Fruit fly (Drosophila melanogaster) whole organism, embryonic: Measurements from ENCODE around the gene Csas.

Source experiments
- Asciz ChIP-seq: fragments of 200-800 bp; sonication (Bioruptor generic); optimal IDR thresholded peaks from 2 replicates; lab custom pipeline; 2017; ENCODE audit warnings: missing biosample characterization, mild to moderate bottlenecking, missing genetic modification characterization, missing genetic modification reagents
- CG1024 ChIP-seq: fragments of 200-800 bp; sonication (Bioruptor generic); IDR thresholded peaks from 2 replicates; pipeline ENCODE4 v1.3.6; 2022; ENCODE audit warnings: missing biosample characterization, missing genetic modification characterization
- CG10462 ChIP-seq: fragments of 200-800 bp; sonication (Bioruptor generic); optimal IDR thresholded peaks from 2 replicates; lab custom pipeline; 2016; ENCODE audit warnings: missing biosample characterization, missing genetic modification characterization
- CG11723 ChIP-seq: fragments of 200-800 bp; sonication (Bioruptor generic); optimal IDR thresholded peaks from 2 replicates; lab custom pipeline; 2017; ENCODE audit warnings: missing biosample characterization, mild to moderate bottlenecking, missing genetic modification characterization
- CG12155 ChIP-seq: fragments of 200-800 bp; sonication (Bioruptor generic); optimal IDR thresholded peaks from 3 replicates; lab custom pipeline; 2016; ENCODE audit warnings: missing biosample characterization, missing genetic modification characterization
- CG13287 ChIP-seq: fragments of 200-800 bp; sonication (Bioruptor generic); IDR thresholded peaks from 2 replicates; pipeline ENCODE4 v1.3.6; 2022; ENCODE audit warnings: missing biosample characterization, missing genetic modification characterization; ENCODE audit not compliant: partially characterized antibody
- CG14014 ChIP-seq: fragments of 200-800 bp; sonication (Bioruptor generic); IDR thresholded peaks from 2 replicates; pipeline ENCODE4 v1.3.6; 2022; ENCODE audit warnings: missing biosample characterization, missing genetic modification characterization
- CG14710 ChIP-seq: fragments of 200-800 bp; sonication (Bioruptor generic); optimal IDR thresholded peaks from 3 replicates; lab custom pipeline; 2019; ENCODE audit warnings: missing biosample characterization, mild to moderate bottlenecking, missing genetic modification characterization, moderate library complexity
- CG15011 ChIP-seq: fragments of 200-800 bp; sonication (Bioruptor generic); optimal IDR thresholded peaks from 3 replicates; lab custom pipeline; 2018; ENCODE audit warnings: missing biosample characterization, mild to moderate bottlenecking, missing genetic modification characterization
- CG15073 ChIP-seq: fragments of 200-800 bp; sonication (Bioruptor generic); optimal IDR thresholded peaks from 2 replicates; lab custom pipeline; 2016; ENCODE audit warnings: missing biosample characterization, missing genetic modification characterization
- CG15479 ChIP-seq: fragments of 200-800 bp; sonication (Bioruptor generic); optimal IDR thresholded peaks from 3 replicates; lab custom pipeline; 2019; ENCODE audit warnings: missing biosample characterization, mild to moderate bottlenecking, missing genetic modification characterization, moderate library complexity
- CG15601 ChIP-seq: fragments of 200-800 bp; sonication (Bioruptor generic); optimal IDR thresholded peaks from 3 replicates; lab custom pipeline; 2019; ENCODE audit warnings: missing biosample characterization, mild to moderate bottlenecking, missing genetic modification characterization, moderate library complexity
- CG17829 ChIP-seq: fragments of 200-800 bp; optimal IDR thresholded peaks from 2 replicates; lab custom pipeline; 2019; ENCODE audit warnings: missing biosample characterization, mild to moderate bottlenecking, missing genetic modification characterization, moderate library complexity
- CG30020 ChIP-seq: fragments of 200-800 bp; optimal IDR thresholded peaks from 2 replicates; lab custom pipeline; 2019; ENCODE audit warnings: missing biosample characterization, mild to moderate bottlenecking, missing genetic modification characterization, moderate library complexity
- CG3995 ChIP-seq: fragments of 200-800 bp; sonication (Bioruptor generic); optimal IDR thresholded peaks from 3 replicates; lab custom pipeline; 2016; ENCODE audit warnings: missing biosample characterization, missing genetic modification characterization
- CG4617 ChIP-seq: fragments of 200-800 bp; sonication (Bioruptor generic); optimal IDR thresholded peaks from 3 replicates; lab custom pipeline; 2016; ENCODE audit warnings: missing biosample characterization, missing genetic modification characterization, borderline replicate concordance
- CG7987 ChIP-seq: fragments of 200-800 bp; sonication (Bioruptor generic); optimal IDR thresholded peaks from 2 replicates; lab custom pipeline; 2018; ENCODE audit warnings: missing biosample characterization, mild to moderate bottlenecking, missing genetic modification characterization, moderate library complexity
- CTCF ChIP-seq: fragments of 200-800 bp; sonication (Bioruptor generic); optimal IDR thresholded peaks from 2 replicates; lab custom pipeline; 2017; ENCODE audit warnings: missing biosample characterization, mild to moderate bottlenecking, missing genetic modification characterization, moderate library complexity
- Chrac-16 ChIP-seq: fragments of 200-800 bp; sonication (Bioruptor generic); optimal IDR thresholded peaks from 3 replicates; lab custom pipeline; 2016; ENCODE audit warnings: missing biosample characterization, missing genetic modification characterization
- HLH4C ChIP-seq: fragments of 200-800 bp; sonication (Bioruptor generic); IDR thresholded peaks from 3 replicates; pipeline ENCODE4 v1.3.6; 2022; ENCODE audit warnings: missing biosample characterization, missing genetic modification characterization; ENCODE audit not compliant: partially characterized antibody
- HmgZ ChIP-seq: fragments of 200-800 bp; sonication (Bioruptor generic); optimal IDR thresholded peaks from 2 replicates; lab custom pipeline; 2018; ENCODE audit warnings: missing biosample characterization, mild to moderate bottlenecking, missing genetic modification characterization
- Lhr ChIP-seq: fragments of 200-800 bp; sonication (Bioruptor generic); optimal IDR thresholded peaks from 3 replicates; lab custom pipeline; 2017; ENCODE audit warnings: mild to moderate bottlenecking, missing biosample characterization, missing genetic modification reagents, missing genetic modification characterization
- Max ChIP-seq: fragments of 200-800 bp; sonication (Bioruptor generic); optimal IDR thresholded peaks from 2 replicates; lab custom pipeline; 2016; ENCODE audit warnings: missing biosample characterization, mild to moderate bottlenecking, missing genetic modification characterization
- Med ChIP-seq: fragments of 200-800 bp; sonication (Bioruptor generic); peaks from one replicate; lab custom pipeline; 2016; ENCODE audit warnings: missing biosample characterization, missing genetic modification characterization, mild to moderate bottlenecking, inconsistent platforms, moderate library complexity
- Meics ChIP-seq: fragments of 200-800 bp; sonication (Bioruptor generic); optimal IDR thresholded peaks from 2 replicates; lab custom pipeline; 2017; ENCODE audit warnings: missing biosample characterization, mild to moderate bottlenecking, missing genetic modification characterization
- Scr ChIP-seq: fragments of 200-800 bp; sonication (Bioruptor generic); IDR thresholded peaks from 2 replicates; pipeline ENCODE4 v1.3.6; 2022; ENCODE audit warnings: missing biosample characterization, missing genetic modification characterization; ENCODE audit not compliant: partially characterized antibody
- TFAM ChIP-seq: fragments of 200-800 bp; sonication (Bioruptor generic); optimal IDR thresholded peaks from 2 replicates; lab custom pipeline; 2017; ENCODE audit warnings: missing biosample characterization, missing genetic modification characterization, inconsistent platforms
- Vsx1 ChIP-seq: fragments of 200-800 bp; sonication (Bioruptor generic); optimal IDR thresholded peaks from 2 replicates; lab custom pipeline; 2017; ENCODE audit warnings: missing biosample characterization, mild to moderate bottlenecking, missing genetic modification characterization, missing genetic modification reagents
- amos ChIP-seq: fragments of 200-800 bp; sonication (Bioruptor generic); IDR thresholded peaks from 2 replicates; pipeline ENCODE4 v1.3.6; 2022; ENCODE audit warnings: missing biosample characterization, missing genetic modification characterization; ENCODE audit not compliant: partially characterized antibody
- aop ChIP-seq: fragments of 200-800 bp; sonication (Bioruptor generic); IDR thresholded peaks from 2 replicates; pipeline ENCODE4 v1.3.6; 2022; ENCODE audit warnings: missing biosample characterization, missing genetic modification characterization
- bsh ChIP-seq, 2 experiments: fragments of 200-800 bp; sonication (Bioruptor generic); optimal IDR thresholded peaks; 2 replicates each; lab custom pipeline; 2017 to 2018; ENCODE audit warnings: mild to moderate bottlenecking in 2 of 2, missing biosample characterization in 2 of 2, missing genetic modification characterization in 2 of 2, moderate library complexity in 1 of 2
- cas ChIP-seq: fragments of 200-800 bp; sonication (Bioruptor generic); IDR thresholded peaks from 2 replicates; pipeline ENCODE4 v1.3.6; 2022; ENCODE audit warnings: missing biosample characterization, missing genetic modification characterization
- en ChIP-seq: fragments of 200-800 bp; sonication (Bioruptor generic); optimal IDR thresholded peaks from 2 replicates; lab custom pipeline; 2016; ENCODE audit warnings: missing biosample characterization, missing genetic modification characterization
- eyg ChIP-seq: fragments of 200-800 bp; sonication (Bioruptor generic); optimal IDR thresholded peaks from 3 replicates; lab custom pipeline; 2016; ENCODE audit warnings: missing biosample characterization, missing genetic modification characterization
- lmd ChIP-seq: fragments of 200-800 bp; sonication (Bioruptor generic); IDR thresholded peaks from 2 replicates; pipeline ENCODE4 v1.3.6; 2022; ENCODE audit warnings: missing biosample characterization, missing genetic modification characterization
- lola ChIP-seq, 3 experiments: fragments of >200 bp in 2 of 3; fragments of 200-800 bp in 1 of 3; sonication (Bioruptor generic) in 1 of 3; optimal IDR thresholded peaks; 2 replicates each; lab custom pipeline; 2017 to 2019; ENCODE audit warnings: missing biosample characterization in 3 of 3, missing genetic modification characterization in 3 of 3, mild to moderate bottlenecking in 1 of 3, moderate library complexity in 1 of 3
- mirr ChIP-seq: fragments of 200-800 bp; sonication (Bioruptor generic); optimal IDR thresholded peaks from 3 replicates; lab custom pipeline; 2018; ENCODE audit warnings: missing biosample characterization, mild to moderate bottlenecking, missing genetic modification characterization
- nerfin-1 ChIP-seq: fragments of 200-800 bp; sonication (Bioruptor generic); optimal IDR thresholded peaks from 3 replicates; lab custom pipeline; 2019; ENCODE audit warnings: missing biosample characterization, mild to moderate bottlenecking, missing genetic modification characterization, moderate library complexity
- nmo ChIP-seq: fragments of 200-800 bp; sonication (Bioruptor generic); optimal IDR thresholded peaks from 2 replicates; lab custom pipeline; 2018; ENCODE audit warnings: missing biosample characterization, mild to moderate bottlenecking, missing genetic modification characterization, moderate library complexity
- nom ChIP-seq: fragments of 200-800 bp; sonication (Bioruptor generic); optimal IDR thresholded peaks from 2 replicates; lab custom pipeline; 2017; ENCODE audit warnings: missing biosample characterization, missing genetic modification characterization, mild to moderate bottlenecking, moderate library complexity, missing genetic modification reagents
- onecut ChIP-seq: fragments of 200-800 bp; sonication (Bioruptor generic); IDR thresholded peaks from 2 replicates; pipeline ENCODE4 v1.3.6; 2022; ENCODE audit warnings: missing biosample characterization, missing genetic modification characterization
- sens ChIP-seq: fragments of 200-800 bp; sonication (Bioruptor generic); peaks from one replicate; lab custom pipeline; 2016; ENCODE audit warnings: missing biosample characterization, missing genetic modification characterization
- sim ChIP-seq: fragments of 200-800 bp; sonication (Bioruptor generic); IDR thresholded peaks from 2 replicates; pipeline ENCODE4 v1.3.6; 2022; ENCODE audit warnings: missing biosample characterization, missing genetic modification characterization
- slou ChIP-seq: fragments of 200-800 bp; sonication (Bioruptor generic); optimal IDR thresholded peaks from 3 replicates; lab custom pipeline; 2016; ENCODE audit warnings: missing biosample characterization, missing genetic modification characterization
- slp2 ChIP-seq: fragments of 200-800 bp; sonication (Bioruptor generic); optimal IDR thresholded peaks from 2 replicates; lab custom pipeline; 2016; ENCODE audit warnings: missing biosample characterization, missing genetic modification characterization
- sob ChIP-seq: fragments of 200-800 bp; sonication (Bioruptor generic); IDR thresholded peaks from 2 replicates; pipeline ENCODE4 v1.3.6; 2022; ENCODE audit warnings: missing biosample characterization, missing genetic modification characterization
- tap ChIP-seq: fragments of 200-800 bp; optimal IDR thresholded peaks from 3 replicates; lab custom pipeline; 2019; ENCODE audit warnings: missing biosample characterization, mild to moderate bottlenecking, missing genetic modification characterization, moderate library complexity
- trem ChIP-seq: fragments of 200-800 bp; optimal IDR thresholded peaks from 3 replicates; lab custom pipeline; 2019; ENCODE audit warnings: missing biosample characterization, mild to moderate bottlenecking, missing genetic modification characterization, moderate library complexity
- unc-4 ChIP-seq: fragments of 200-800 bp; sonication (Bioruptor generic); IDR thresholded peaks from 2 replicates; pipeline ENCODE4 v1.3.6; 2022; ENCODE audit warnings: missing biosample characterization, missing genetic modification characterization; ENCODE audit not compliant: partially characterized antibody
- zfh2 ChIP-seq: fragments of 200-800 bp; sonication (Bioruptor generic); optimal IDR thresholded peaks from 2 replicates; lab custom pipeline; 2016; ENCODE audit warnings: missing biosample characterization, missing genetic modification characterization

Csas gene

DNA sequence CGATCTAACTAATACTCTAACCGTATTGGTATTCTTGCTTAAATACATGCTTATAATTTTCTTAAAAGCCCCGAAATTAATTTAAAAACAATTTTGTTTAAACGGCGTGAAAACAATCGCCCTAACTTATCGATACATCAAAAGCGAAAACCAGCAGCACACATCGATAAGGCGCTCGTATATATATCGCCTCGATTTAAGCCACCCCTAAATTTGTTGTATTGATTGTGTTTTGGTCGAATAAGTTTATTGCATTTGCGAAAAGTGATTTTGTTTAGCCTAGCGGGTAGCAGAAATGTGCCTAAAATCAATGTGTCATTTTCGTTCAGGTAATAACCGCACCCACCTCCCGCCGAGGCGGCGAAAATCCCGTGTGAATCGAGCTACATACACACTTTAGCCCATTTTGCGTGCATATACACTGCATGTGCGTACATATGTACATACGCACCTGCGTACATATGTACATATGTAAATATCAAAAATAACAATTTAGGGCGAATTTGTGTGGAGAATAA, 3.0 kb upstream of the Csas start, which contains the start of the genes CG7646 and Nca (continued):
- TF ChIP-seq lmd (GFP tag; lab: Robert Waterston, UW) (no peak), HLH4C (GFP tag; lab: Robert Waterston, UW) (peak; percentile 89), eyg (GFP tag; lab: Kevin White, UChicago) (no peak), sob (GFP tag; lab: Robert Waterston, UW) (0 out of 2 replicates have a peak, but pooled peaks have one; percentile 26), sim (GFP tag; lab: Robert Waterston, UW) (no peak), slp2 (GFP tag; lab: Kevin White, UChicago) (no peak), aop (GFP tag; lab: Robert Waterston, UW) (no peak), zfh2 (GFP tag; lab: Kevin White, UChicago) (peak; percentile 38), HmgZ (tag; lab: Kevin White, UChicago) (peak; percentile 52), CG30020 (peak; percentile 93), CG15601 (tag; lab: Kevin White, UChicago) (peak; percentile 26), CG7987 (GFP tag; lab: Kevin White, UChicago) (peak; percentile 4), unc-4 (GFP tag; lab: Robert Waterston, UW) (peak; percentile 85), en (GFP tag; lab: Kevin White, UChicago) (no peak), Vsx1 (GFP tag; lab: Kevin White, UChicago) (no peak), TFAM (GFP tag; lab: Kevin White, UChicago) (no peak), CG14710 (tag; lab: Kevin White, UChicago) (peak; percentile 46), CG15011 (GFP tag; lab: Kevin White, UChicago) (no peak), CG11723 (GFP tag; lab: Kevin White, UChicago) (no peak), amos (GFP tag; lab: Robert Waterston, UW) (peak; percentile 96), slou (GFP tag; lab: Kevin White, UChicago) (no peak), CG4617 (GFP tag; lab: Kevin White, UChicago) (peak; percentile 65), sens (GFP tag; lab: Kevin White, UChicago) (peak; percentile 86), Asciz (GFP tag; lab: Kevin White, UChicago) (no peak), CG14014 (GFP tag; lab: Robert Waterston, UW) (no peak), CG1024 (GFP tag; lab: Robert Waterston, UW) (no peak), CG17829 (tag; lab: Kevin White, UChicago) (peak; percentile 20), onecut (GFP tag; lab: Robert Waterston, UW) (peak; percentile 76), Scr (GFP tag; lab: Robert Waterston, UW) (peak; percentile 93), Med (GFP tag; lab: Kevin White, UChicago) (peak; percentile 59), CG13287 (peak; percentile 94), trem (tag; lab: Kevin White, UChicago) (peak; percentile 64), mirr (GFP tag; lab: Kevin White, UChicago) (peak; percentile 50), Lhr (GFP tag; lab: Kevin White, UChicago) (no peak), nom (no peak), nerfin-1 (tag; lab: Kevin White, UChicago) (peak; percentile 50), nmo (GFP tag; lab: Kevin White, UChicago) (peak; percentile 37), CTCF (GFP tag; lab: Kevin White, UChicago) (peak; percentile 28), CG15479 (GFP tag; lab: Kevin White, UChicago) (peak; percentile 25), CG12155 (GFP tag; lab: Kevin White, UChicago) (no peak), Max (GFP tag; lab: Kevin White, UChicago) (no peak), cas (GFP tag; lab: Robert Waterston, UW) (no peak), CG15073 (GFP tag; lab: Kevin White, UChicago) (no peak), tap (tag; lab: Kevin White, UChicago) (no peak), Meics (GFP tag; lab: Kevin White, UChicago) (no peak), CG3995 (peak; percentile 82), lola (GFP tag; optimal IDR thresholded peaks at IDR 0.05; lab: Kevin White, UChicago) (no peak), bsh (GFP tag; optimal IDR thresholded peaks at IDR 0.05; lab: Kevin White, UChicago) (no peak), Chrac-16 (GFP tag; lab: Kevin White, UChicago) (peak; percentile 7), CG10462 (GFP tag; lab: Kevin White, UChicago) (no peak)
